Fruit fly (Drosophila melanogaster): Measurements from ENCODE around the gene Plp.

Plp gene

dm6 chr3L:15034061-15034713 lies 60.3 kb downstream of the Plp start (continued):
- peak; percentile 38 for TF ChIP-seq CG17385 (GFP tag; optimal IDR thresholded peaks at IDR 0.05)
- 0 out of 3 replicates have a peak, but pooled peaks have one; percentile 27 for TF ChIP-seq dysf (GFP tag; IDR thresholded peaks at IDR 0.05)
- TF ChIP-seq Deaf1 (tag; optimal IDR thresholded peaks at IDR 0.05): peak; percentile 64
- no peak for TF ChIP-seq H2.0 (GFP tag; IDR thresholded peaks at IDR 0.05)
- TF ChIP-seq Fer2 (tag; optimal IDR thresholded peaks at IDR 0.05): peak; percentile 6
- TF ChIP-seq prd (optimal IDR thresholded peaks at IDR 0.05): no peak
- TF ChIP-seq prd (GFP tag; IDR thresholded peaks at IDR 0.05): no peak
- TF ChIP-seq tna (GFP tag; IDR thresholded peaks at IDR 0.05; ENCODE audit: partially characterized antibody): no peak
- TF ChIP-seq ase (GFP tag; IDR thresholded peaks at IDR 0.05): no peak
- TF ChIP-seq Optix (GFP tag; IDR thresholded peaks at IDR 0.05): no peak
- TF ChIP-seq salm (tag; optimal IDR thresholded peaks at IDR 0.05): no peak
- peak; percentile 38 for TF ChIP-seq Sox102F (GFP tag; optimal IDR thresholded peaks at IDR 0.05)
- TF ChIP-seq CG31388 (GFP tag; optimal IDR thresholded peaks at IDR 0.05): no peak
- TF ChIP-seq trem (tag; optimal IDR thresholded peaks at IDR 0.05): no peak
- peak; percentile 63 for TF ChIP-seq CG3281 (GFP tag; optimal IDR thresholded peaks at IDR 0.05)
- no peak for TF ChIP-seq ewg (GFP tag; optimal IDR thresholded peaks at IDR 0.05)
- no peak for TF ChIP-seq ac (GFP tag; optimal IDR thresholded peaks at IDR 0.05)
- no peak for TF ChIP-seq hth (optimal IDR thresholded peaks at IDR 0.05)
- no peak for TF ChIP-seq CG10431 (GFP tag; optimal IDR thresholded peaks at IDR 0.05)
- no peak for TF ChIP-seq disco-r (GFP tag; optimal IDR thresholded peaks at IDR 0.05)
- TF ChIP-seq Dref (GFP tag; IDR thresholded peaks at IDR 0.05): no peak
- TF ChIP-seq CG10267 (tag; optimal IDR thresholded peaks at IDR 0.05): peak; percentile 44
- TF ChIP-seq Fer1 (GFP tag; optimal IDR thresholded peaks at IDR 0.05): peak; percentile 67
- TF ChIP-seq Lim3 (GFP tag; IDR thresholded peaks at IDR 0.05): no peak
- no peak for TF ChIP-seq CG16863 (GFP tag; optimal IDR thresholded peaks at IDR 0.05)
- no peak for TF ChIP-seq CG7357 (GFP tag; IDR thresholded peaks at IDR 0.05)
- peak; percentile 6 for TF ChIP-seq CG11723 (GFP tag; optimal IDR thresholded peaks at IDR 0.05)
- TF ChIP-seq bcd (GFP tag; optimal IDR thresholded peaks at IDR 0.05): peak; percentile 49
- TF ChIP-seq CG1024 (GFP tag; IDR thresholded peaks at IDR 0.05): no peak
- no peak for TF ChIP-seq otp (GFP tag; IDR thresholded peaks at IDR 0.05)
- peak; percentile 38 for TF ChIP-seq Oli (tag; optimal IDR thresholded peaks at IDR 0.05)
- TF ChIP-seq CG3838 (GFP tag; optimal IDR thresholded peaks at IDR 0.05): no peak
- peak; percentile 32 for TF ChIP-seq Ssrp (tag; optimal IDR thresholded peaks at IDR 0.05)
- TF ChIP-seq CG17328 (GFP tag; IDR thresholded peaks at IDR 0.05): no peak
- peak; percentile 64 for TF ChIP-seq Hmr (GFP tag; optimal IDR thresholded peaks at IDR 0.05)
- TF ChIP-seq danr (GFP tag; IDR thresholded peaks at IDR 0.05): no peak
- no peak for TF ChIP-seq oc (tag; optimal IDR thresholded peaks at IDR 0.05)
- TF ChIP-seq CG8924 (tag; optimal IDR thresholded peaks at IDR 0.05): peak; percentile 57
- TF ChIP-seq CG4424 (GFP tag; optimal IDR thresholded peaks at IDR 0.05): peak; percentile 13
- TF ChIP-seq fd96Cb (tag; optimal IDR thresholded peaks at IDR 0.05): peak; percentile 6
- TF ChIP-seq CG17568 (GFP tag; optimal IDR thresholded peaks at IDR 0.05): no peak
- TF ChIP-seq CG10654 (GFP tag; optimal IDR thresholded peaks at IDR 0.05): no peak
- no peak for TF ChIP-seq Kr (GFP tag; optimal IDR thresholded peaks at IDR 0.05)
- TF ChIP-seq CG12104 (GFP tag; optimal IDR thresholded peaks at IDR 0.05): peak; percentile 21
- no peak for TF ChIP-seq chinmo (GFP tag; IDR thresholded peaks at IDR 0.05; ENCODE audit: partially characterized antibody)
- no peak for TF ChIP-seq Opbp (GFP tag; IDR thresholded peaks at IDR 0.05; ENCODE audit: partially characterized antibody)
- no peak for TF ChIP-seq Chrac-16 (GFP tag; optimal IDR thresholded peaks at IDR 0.05)
- TF ChIP-seq CG13424 (tag; optimal IDR thresholded peaks at IDR 0.05): peak; percentile 55
- peak; percentile 46 for TF ChIP-seq zf30C (GFP tag; optimal IDR thresholded peaks at IDR 0.05)
- no peak for TF ChIP-seq D (optimal IDR thresholded peaks at IDR 0.05)
- TF ChIP-seq D (GFP tag; optimal IDR thresholded peaks at IDR 0.05): peak; percentile 30

Measured in whole organism, embryonic.